Worm (Caenorhabditis elegans) whole organism, young adult: ENCODE measurements around the gene T02D1.8.

Source experiments
- hmg-1.2 ChIP-seq: fragments of 200-800 bp; sonication (Bioruptor generic); IDR thresholded peaks from 2 replicates; pipeline ENCODE4 v1.3.6; 2022; ENCODE audit warnings: missing genetic modification reagents, missing genetic modification characterization, missing compliant biosample characterization
- let-526 ChIP-seq: fragments of 200-800 bp; sonication (Bioruptor generic); IDR thresholded peaks from 2 replicates; pipeline ENCODE4 v1.3.6; 2022; ENCODE audit warnings: missing genetic modification reagents, missing genetic modification characterization, missing compliant biosample characterization
- mcd-1 ChIP-seq: fragments of 200-800 bp; sonication (Bioruptor generic); IDR thresholded peaks from 2 replicates; pipeline ENCODE4 v1.3.6; 2022; ENCODE audit warnings: missing genetic modification reagents, missing genetic modification characterization, missing compliant biosample characterization
- nhr-27 ChIP-seq: fragments of 200-800 bp; sonication (Bioruptor generic); optimal IDR thresholded peaks from 2 replicates; lab custom pipeline; 2018; ENCODE audit warnings: mild to moderate bottlenecking, missing genetic modification characterization, moderate library complexity, missing compliant biosample characterization
- nhr-80 ChIP-seq: sonication (generic microtip); optimal IDR thresholded peaks from 2 replicates; lab custom pipeline; 2016; ENCODE audit warnings: missing genetic modification characterization, missing compliant biosample characterization
- nhr-90 ChIP-seq: sonication (generic microtip); optimal IDR thresholded peaks from 2 replicates; lab custom pipeline; 2016; ENCODE audit warnings: missing genotype, mild to moderate bottlenecking, missing genetic modification characterization, missing compliant biosample characterization

- TF ChIP-seq hmg-1.2 (GFP tag; lab: Robert Waterston, UW), result no peak
- TF ChIP-seq mcd-1, result no peak
- no peak for TF ChIP-seq nhr-27 (tag; lab: Kevin White, UChicago)
- TF ChIP-seq nhr-90 (tag; lab: Kevin White, UChicago), result no peak
- TF ChIP-seq let-526, result no peak
- TF ChIP-seq nhr-80 (tag; lab: Kevin White, UChicago), result peak; percentile 60
These were observed 48.3 kb downstream of the T02D1.8 start, which contains the start of gene C49C3.10 for ce11 chrIV:17338920-17339510.
